Worm (Caenorhabditis elegans): Measurements from ENCODE around the gene wht-7.

DNA sequence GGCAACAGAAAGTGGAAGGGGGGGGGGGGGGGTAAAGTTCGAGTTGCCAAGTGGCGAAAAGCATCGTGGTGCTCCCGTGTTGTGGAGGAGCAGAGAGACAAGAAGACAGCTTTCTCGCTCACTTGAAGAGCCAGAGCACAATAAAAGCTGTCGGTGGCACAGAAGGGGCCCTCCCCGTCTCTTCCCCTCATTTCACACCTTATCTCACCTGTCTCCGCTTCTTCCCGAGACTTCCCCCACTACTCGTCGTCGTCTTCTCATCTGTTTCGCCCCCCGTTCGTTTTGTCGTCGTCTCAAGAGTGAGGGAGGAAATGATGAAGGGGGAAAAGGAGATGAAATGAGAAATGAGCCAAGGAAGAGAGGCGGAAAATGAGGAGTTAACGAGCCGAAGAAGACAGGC is 10.9 kb downstream of the wht-7 start:
- TF ChIP-seq him-1 (tag; optimal IDR thresholded peaks at IDR 0.05) (no peak), dao-5 (tag; optimal IDR thresholded peaks at IDR 0.05) (no peak)

Data from whole organism, L4/young adult.